Worm (Caenorhabditis elegans) whole organism, young adult: ENCODE data around the gene T22B7.3.

ENCODE experiments used
- bed-1 ChIP-seq: fragments of 200-800 bp; sonication (Bioruptor generic); IDR thresholded peaks from 2 replicates; pipeline ENCODE4 v1.3.6; 2022; ENCODE audit warnings: missing genetic modification reagents, missing genetic modification characterization, missing compliant biosample characterization
- lin-54 ChIP-seq: fragments of 200-800 bp; sonication (Bioruptor generic); optimal IDR thresholded peaks from 2 replicates; lab custom pipeline; 2018; ENCODE audit warnings: mild to moderate bottlenecking, missing genetic modification characterization, missing compliant biosample characterization
- somi-1 ChIP-seq: fragments of 200-800 bp; sonication (Bioruptor generic); optimal IDR thresholded peaks from 2 replicates; lab custom pipeline; 2018; ENCODE audit warnings: mild to moderate bottlenecking, missing genetic modification characterization, missing compliant biosample characterization
- xnd-1 ChIP-seq: sonication (generic microtip); optimal IDR thresholded peaks from 2 replicates; lab custom pipeline; 2016; ENCODE audit warnings: missing genotype, missing genetic modification reagents, missing genetic modification characterization, missing compliant biosample characterization

DNA sequence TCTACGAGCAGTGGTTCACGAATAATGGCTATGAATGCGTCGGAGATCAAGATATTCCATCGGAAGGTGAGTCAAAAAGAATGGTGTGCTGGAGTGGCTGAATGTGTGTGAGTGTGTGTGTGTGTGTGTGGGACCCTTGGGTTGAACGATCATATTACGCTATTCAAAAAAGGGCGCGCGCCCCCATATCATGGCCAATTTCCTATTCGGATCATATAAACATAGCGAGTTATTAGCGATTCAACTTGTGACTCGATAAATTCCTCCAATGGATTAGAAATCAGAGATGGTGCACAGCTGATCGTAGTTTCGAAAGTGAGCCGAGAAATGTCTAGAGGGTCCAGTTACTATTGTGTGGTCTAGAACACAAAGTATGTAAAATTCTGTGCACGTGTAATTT lies 711 bp downstream of the T22B7.3 start, which contains the start of gene srv-7:
- TF ChIP-seq somi-1 (GFP tag; lab: Kevin White, UChicago) = no peak
- TF ChIP-seq xnd-1 (tag; lab: Kevin White, UChicago) = no peak
- no peak for TF ChIP-seq bed-1
- no peak for TF ChIP-seq lin-54 (GFP tag; lab: Kevin White, UChicago)
